Worm (Caenorhabditis elegans): ENCODE data around the gene rab-30.

rab-30 gene

ce11 chrIII:10600138-10600626 lies 39.8 kb downstream of the rab-30 start, which contains the start of gene epg-6 (continued):
- TF ChIP-seq snpc-1.3 (tag; optimal IDR thresholded peaks at IDR 0.05; ENCODE audit: insufficient read depth) (peak; percentile 58), die-1 (tag; optimal IDR thresholded peaks at IDR 0.05) (no peak), bed-2 (GFP tag; IDR thresholded peaks at IDR 0.05) (no peak), attf-3 (GFP tag; conservative IDR thresholded peaks at IDR 0.05) (no peak), dpl-1 (GFP tag; optimal IDR thresholded peaks at IDR 0.05) (peak; percentile 27), nfya-2 (GFP tag; IDR thresholded peaks at IDR 0.05) (no peak), gei-17 (GFP tag; optimal IDR thresholded peaks at IDR 0.05) (no peak), K12H6.12 (tag; optimal IDR thresholded peaks at IDR 0.05) (no peak), ztf-6 (GFP tag; IDR thresholded peaks at IDR 0.05) (no peak), hmg-1.2 (GFP tag; IDR thresholded peaks at IDR 0.05) (peak; percentile 21; the same call in 1 of the 2 replicates), pbrm-1 (GFP tag; IDR thresholded peaks at IDR 0.05) (no peak), egl-44 (GFP tag; IDR thresholded peaks at IDR 0.05) (no peak), aptf-2 (GFP tag; conservative IDR thresholded peaks at IDR 0.05) (no peak), tlf-1 (GFP tag; optimal IDR thresholded peaks at IDR 0.05) (peak; percentile 55), ccch-3 (GFP tag; optimal IDR thresholded peaks at IDR 0.05) (no peak), snpc-1.1 (tag; optimal IDR thresholded peaks at IDR 0.05; ENCODE audit: insufficient read depth) (peak; percentile 17), F39B2.1 (GFP tag; IDR thresholded peaks at IDR 0.05) (no peak), nfya-1 (tag; optimal IDR thresholded peaks at IDR 0.05; ENCODE audit: borderline replicate concordance, insufficient read depth) (no peak), madf-3 (GFP tag; IDR thresholded peaks at IDR 0.05) (no peak), atf-7 (tag; optimal IDR thresholded peaks at IDR 0.05) (no peak), B0019.2 (GFP tag; conservative IDR thresholded peaks at IDR 0.05) (no peak), lin-26 (GFP tag; IDR thresholded peaks at IDR 0.05) (no peak), ekl-4 (GFP tag; IDR thresholded peaks at IDR 0.05) (no peak), lin-35 (GFP tag; optimal IDR thresholded peaks at IDR 0.05) (no peak), aptf-3 (GFP tag; IDR thresholded peaks at IDR 0.05) (no peak), cebp-1 (GFP tag; IDR thresholded peaks at IDR 0.05) (no peak), cebp-1 (tag; optimal IDR thresholded peaks at IDR 0.05) (no peak), snpc-4 (GFP tag; optimal IDR thresholded peaks at IDR 0.05) (no peak), snpc-4 (tag; optimal IDR thresholded peaks at IDR 0.05) (peak in 1 of 4 experiments; percentile 0), sea-2 (GFP tag; IDR thresholded peaks at IDR 0.05) (no peak), attf-6 (GFP tag; IDR thresholded peaks at IDR 0.05) (no peak), mcd-1 (GFP tag; IDR thresholded peaks at IDR 0.05) (no peak), ztf-25 (GFP tag; IDR thresholded peaks at IDR 0.05) (no peak)

ce11 chrIII:10600894-10601293 lies 40.5 kb downstream of the rab-30 start:
- no peak for TF ChIP-seq F23B12.7 (tag; optimal IDR thresholded peaks at IDR 0.05; ENCODE audit: insufficient read depth)
- TF ChIP-seq ccch-3 (GFP tag; optimal IDR thresholded peaks at IDR 0.05) = no peak
- no peak for TF ChIP-seq ets-4 (GFP tag; optimal IDR thresholded peaks at IDR 0.05)
- TF ChIP-seq snpc-1.1 (tag; optimal IDR thresholded peaks at IDR 0.05; ENCODE audit: insufficient read depth) = no peak

- TF ChIP-seq ztf-28 (GFP tag; IDR thresholded peaks at IDR 0.05) (no peak), Y53F4B.3 (GFP tag; IDR thresholded peaks at IDR 0.05) (no peak), egl-44 (GFP tag; IDR thresholded peaks at IDR 0.05) (no peak), T07F8.4 (tag; optimal IDR thresholded peaks at IDR 0.05) (no peak), zim-3 (tag; optimal IDR thresholded peaks at IDR 0.05) (no peak)
These were observed 42.9 kb downstream of the rab-30 start, which contains the start of gene Y39A1A.2 for ce11 chrIII:10603248-10603647. Gene Y39A1A.2, minus strand, starts transcription at chrIII:10603566.

Data from whole organism, young adult.